Worm (Caenorhabditis elegans) whole organism, late embryonic: ENCODE results near the gene F22B3.7.

ENCODE experiments used
- ceh-30 ChIP-seq: fragments of 150-350 bp; optimal IDR thresholded peaks from 2 replicates; lab custom pipeline; 2014; ENCODE audit warnings: missing biosample characterization, missing genetic modification characterization
- fkh-10 ChIP-seq: fragments of 150-350 bp; optimal IDR thresholded peaks from 2 replicates; lab custom pipeline; 2014; ENCODE audit warnings: missing biosample characterization, missing genetic modification reagents, missing genetic modification characterization
- fkh-6 ChIP-seq: sonication (generic microtip); optimal IDR thresholded peaks from 2 replicates; lab custom pipeline; 2016; ENCODE audit warnings: missing genetic modification characterization, missing compliant biosample characterization
- hlh-6 ChIP-seq: sonication (generic microtip); optimal IDR thresholded peaks from 2 replicates; lab custom pipeline; 2016; ENCODE audit warnings: missing genotype, missing genetic modification characterization, missing compliant biosample characterization
- nhr-11 ChIP-seq: fragments of 150-350 bp; optimal IDR thresholded peaks from 2 replicates; lab custom pipeline; 2014; ENCODE audit warnings: missing biosample characterization, missing genetic modification characterization
- sox-2 ChIP-seq: fragments of 200-800 bp; sonication (Bioruptor generic); IDR thresholded peaks from 2 replicates; pipeline ENCODE4 v1.3.6; 2022; ENCODE audit warnings: missing genetic modification reagents, missing genetic modification characterization, missing compliant biosample characterization
- tbx-7 ChIP-seq: sonication (generic microtip); optimal IDR thresholded peaks from 2 replicates; lab custom pipeline; 2016; ENCODE audit warnings: missing genotype, missing genetic modification characterization, missing compliant biosample characterization

- no peak for TF ChIP-seq fkh-6 (tag; lab: Kevin White, UChicago)
- no peak for TF ChIP-seq sox-2 (GFP tag; lab: Robert Waterston, UW)
- TF ChIP-seq nhr-11 (tag; lab: Kevin White, UChicago), result no peak
- no peak for TF ChIP-seq tbx-7 (tag; lab: Kevin White, UChicago)
- TF ChIP-seq hlh-6 (tag; lab: Kevin White, UChicago), result no peak
- no peak for TF ChIP-seq ceh-30 (tag; lab: Kevin White, UChicago)
- TF ChIP-seq fkh-10 (GFP tag; lab: Kevin White, UChicago), result no peak
Observed at ce11 chrIV:11424830-11425229, 3.2 kb upstream of the F22B3.7 start, which contains the start of gene F22B3.8.
